Fruit fly (Drosophila melanogaster): ENCODE data around the gene ND-B8.

ND-B8 gene

DNA sequence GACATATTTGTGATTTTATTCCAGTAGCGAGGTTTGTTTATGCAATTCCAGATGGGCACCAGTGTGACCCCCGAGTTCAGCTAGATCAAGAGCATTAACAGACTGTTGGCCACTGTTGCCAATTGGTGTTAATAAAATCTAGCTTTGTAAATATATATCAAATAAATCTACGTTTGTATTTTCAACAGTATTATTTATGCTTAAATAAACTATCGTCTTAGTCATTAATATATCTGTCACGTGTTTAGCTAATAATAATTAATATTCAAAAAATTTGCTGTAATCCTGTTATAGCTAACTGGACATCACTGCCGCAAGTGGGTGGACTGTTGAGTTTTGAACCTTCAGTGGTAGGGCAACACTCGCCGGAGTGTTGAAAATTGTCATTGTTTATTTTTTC, 5.1 kb downstream of the ND-B8 start, which contains the start of the genes mRpL27 and CG15435 (continued):
- TF ChIP-seq CG15514 (GFP tag; optimal IDR thresholded peaks at IDR 0.05) (peak; percentile 61), Elba2 (GFP tag; optimal IDR thresholded peaks at IDR 0.05) (peak; percentile 22), dmrt11E (tag; optimal IDR thresholded peaks at IDR 0.05) (peak; percentile 24), amos (GFP tag; IDR thresholded peaks at IDR 0.05; ENCODE audit: partially characterized antibody) (peak; percentile 43; the same call in 1 of the 2 replicates), hth (optimal IDR thresholded peaks at IDR 0.05) (no peak), CG17359 (tag; optimal IDR thresholded peaks at IDR 0.05) (no peak), stc (GFP tag; IDR thresholded peaks at IDR 0.05) (no peak), CG9215 (GFP tag; IDR thresholded peaks at IDR 0.05) (no peak), Ravus (GFP tag; IDR thresholded peaks at IDR 0.05) (no peak), CG10979 (tag; optimal IDR thresholded peaks at IDR 0.05) (peak; percentile 20), Hsf (GFP tag; optimal IDR thresholded peaks at IDR 0.05) (peak; percentile 63), shn (GFP tag; optimal IDR thresholded peaks at IDR 0.05) (no peak), fu2 (GFP tag; optimal IDR thresholded peaks at IDR 0.05) (no peak), B-H2 (GFP tag; optimal IDR thresholded peaks at IDR 0.05) (no peak), Stat92E (GFP tag; optimal IDR thresholded peaks at IDR 0.05) (peak in 1 of 3 experiments; percentile 60), gcm (GFP tag; optimal IDR thresholded peaks at IDR 0.05) (no peak), nau (GFP tag; optimal IDR thresholded peaks at IDR 0.05) (no peak), CG1233 (GFP tag; optimal IDR thresholded peaks at IDR 0.05) (peak; percentile 25), stwl (tag; optimal IDR thresholded peaks at IDR 0.05) (peak; percentile 83), Asciz (GFP tag; optimal IDR thresholded peaks at IDR 0.05) (no peak), CG1832 (GFP tag; optimal IDR thresholded peaks at IDR 0.05) (no peak), CG31441 (GFP tag; IDR thresholded peaks at IDR 0.05) (peak; percentile 37; the same call in 1 of the 2 replicates), CG10209 (GFP tag; optimal IDR thresholded peaks at IDR 0.05) (peak; percentile 7), fd64A (GFP tag; optimal IDR thresholded peaks at IDR 0.05) (no peak), exex (tag; optimal IDR thresholded peaks at IDR 0.05) (no peak), CG15696 (tag; optimal IDR thresholded peaks at IDR 0.05) (peak; percentile 30), CG15479 (GFP tag; optimal IDR thresholded peaks at IDR 0.05) (peak; percentile 70), ase (GFP tag; IDR thresholded peaks at IDR 0.05) (no peak), CG13894 (tag; optimal IDR thresholded peaks at IDR 0.05) (peak; percentile 31), Ptx1 (GFP tag; IDR thresholded peaks at IDR 0.05) (peak; percentile 44), MBD-R2 (GFP tag; IDR thresholded peaks at IDR 0.05) (peak; percentile 71), CG17385 (GFP tag; optimal IDR thresholded peaks at IDR 0.05) (peak; percentile 7), Hr78 (GFP tag; optimal IDR thresholded peaks at IDR 0.05) (no peak), CG2120 (GFP tag; optimal IDR thresholded peaks at IDR 0.05) (peak; percentile 68), PHDP (tag; optimal IDR thresholded peaks at IDR 0.05) (peak; percentile 45), sob (GFP tag; IDR thresholded peaks at IDR 0.05) (no peak), sug (tag; optimal IDR thresholded peaks at IDR 0.05) (peak; percentile 60), CG4282 (GFP tag; optimal IDR thresholded peaks at IDR 0.05) (no peak), CG12391 (tag; optimal IDR thresholded peaks at IDR 0.05) (peak; percentile 68), Chrac-16 (GFP tag; optimal IDR thresholded peaks at IDR 0.05) (peak; percentile 17), Med (GFP tag) (peak; percentile 79), az2 (GFP tag; optimal IDR thresholded peaks at IDR 0.05) (peak; percentile 25), CG7271 (tag; optimal IDR thresholded peaks at IDR 0.05) (no peak), vfl (GFP tag; optimal IDR thresholded peaks at IDR 0.05) (no peak)
